Fruit fly (Drosophila melanogaster) whole organism, adult: Measurements from ENCODE around the gene CG1582.

Experiments
- CG11617 ChIP-seq: fragments of 200-800 bp; sonication (Bioruptor generic); optimal IDR thresholded peaks from 2 replicates; lab custom pipeline; 2017; ENCODE audit warnings: mild to moderate bottlenecking, missing biosample characterization, missing genetic modification reagents, missing genetic modification characterization
- CG12768 ChIP-seq: fragments of 200-800 bp; sonication (Bioruptor generic); optimal IDR thresholded peaks from 2 replicates; lab custom pipeline; 2017; ENCODE audit warnings: missing biosample characterization, missing genetic modification characterization, mild to moderate bottlenecking, moderate library complexity, missing genetic modification reagents
- CG14711 ChIP-seq: fragments of 200-800 bp; sonication (Bioruptor generic); optimal IDR thresholded peaks from 2 replicates; lab custom pipeline; 2018; ENCODE audit warnings: missing biosample characterization, mild to moderate bottlenecking, missing genetic modification characterization, moderate library complexity
- CG1620 ChIP-seq: fragments of 200-800 bp; sonication (Bioruptor generic); optimal IDR thresholded peaks from 2 replicates; lab custom pipeline; 2016; ENCODE audit warnings: missing biosample characterization, missing genetic modification characterization
- CG33017 ChIP-seq: fragments of 200-800 bp; sonication (Bioruptor generic); optimal IDR thresholded peaks from 2 replicates; lab custom pipeline; 2018; ENCODE audit warnings: missing biosample characterization, mild to moderate bottlenecking, missing genetic modification characterization, moderate library complexity
- CG5204 ChIP-seq: fragments of 200-800 bp; sonication (Bioruptor generic); optimal IDR thresholded peaks from 2 replicates; lab custom pipeline; 2016; ENCODE audit warnings: missing biosample characterization, missing genetic modification characterization
- CG7045 ChIP-seq: fragments of 200-800 bp; sonication (Bioruptor generic); optimal IDR thresholded peaks from 2 replicates; lab custom pipeline; 2017; ENCODE audit warnings: missing biosample characterization, mild to moderate bottlenecking, missing genetic modification characterization
- CG7101 ChIP-seq: fragments of 200-800 bp; sonication (Bioruptor generic); optimal IDR thresholded peaks from 2 replicates; lab custom pipeline; 2018; ENCODE audit warnings: missing biosample characterization, mild to moderate bottlenecking, missing genetic modification characterization, moderate library complexity
- Clk ChIP-seq: fragments of 200-800 bp; sonication (Bioruptor generic); optimal IDR thresholded peaks from 2 replicates; lab custom pipeline; 2017; ENCODE audit warnings: missing biosample characterization, missing genetic modification characterization
- Crg-1 ChIP-seq: fragments of 200-800 bp; sonication (Bioruptor generic); optimal IDR thresholded peaks from 2 replicates; lab custom pipeline; 2016; ENCODE audit warnings: missing biosample characterization, missing genetic modification characterization
- Hr96 ChIP-seq: fragments of 200-800 bp; sonication (Bioruptor generic); optimal IDR thresholded peaks from 2 replicates; lab custom pipeline; 2016; ENCODE audit warnings: missing biosample characterization, missing genetic modification characterization
- Mnt ChIP-seq: fragments of 200-800 bp; sonication (Bioruptor generic); optimal IDR thresholded peaks from 2 replicates; lab custom pipeline; 2016; ENCODE audit warnings: missing biosample characterization, mild to moderate bottlenecking, missing genetic modification characterization
- bab1 ChIP-seq: fragments of 200-800 bp; sonication (Bioruptor generic); optimal IDR thresholded peaks from 3 replicates; lab custom pipeline; 2019; ENCODE audit warnings: missing biosample characterization, mild to moderate bottlenecking, missing genetic modification characterization, moderate library complexity
- cic ChIP-seq: fragments of 200-800 bp; sonication (Bioruptor generic); optimal IDR thresholded peaks from 2 replicates; lab custom pipeline; 2017; ENCODE audit warnings: missing biosample characterization, mild to moderate bottlenecking, missing genetic modification characterization, moderate library complexity
- cnc ChIP-seq, 2 experiments: fragments of >200 bp; optimal IDR thresholded peaks; 2 replicates each; lab custom pipeline; 2017
- kay ChIP-seq: fragments of 200-800 bp; sonication (Bioruptor generic); peaks from one replicate; lab custom pipeline; 2016; ENCODE audit warnings: missing biosample characterization, missing genetic modification characterization, borderline replicate concordance
- ovo ChIP-seq: fragments of 200-800 bp; sonication (Bioruptor generic); optimal IDR thresholded peaks from 2 replicates; lab custom pipeline; 2016; ENCODE audit warnings: missing biosample characterization, missing genetic modification characterization
- pad ChIP-seq: fragments of 200-800 bp; sonication (Bioruptor generic); optimal IDR thresholded peaks from 3 replicates; lab custom pipeline; 2017; ENCODE audit warnings: missing biosample characterization, missing genetic modification characterization, mild to moderate bottlenecking, moderate library complexity, missing genetic modification reagents
- tj ChIP-seq: fragments of 200-800 bp; sonication (Bioruptor generic); optimal IDR thresholded peaks from 3 replicates; lab custom pipeline; 2017; ENCODE audit warnings: missing biosample characterization, mild to moderate bottlenecking, missing genetic modification characterization, moderate library complexity
- toe ChIP-seq: fragments of 200-800 bp; sonication (Bioruptor generic); optimal IDR thresholded peaks from 2 replicates; lab custom pipeline; 2016; ENCODE audit warnings: missing biosample characterization, missing genetic modification characterization

The CG1582 gene

DNA sequence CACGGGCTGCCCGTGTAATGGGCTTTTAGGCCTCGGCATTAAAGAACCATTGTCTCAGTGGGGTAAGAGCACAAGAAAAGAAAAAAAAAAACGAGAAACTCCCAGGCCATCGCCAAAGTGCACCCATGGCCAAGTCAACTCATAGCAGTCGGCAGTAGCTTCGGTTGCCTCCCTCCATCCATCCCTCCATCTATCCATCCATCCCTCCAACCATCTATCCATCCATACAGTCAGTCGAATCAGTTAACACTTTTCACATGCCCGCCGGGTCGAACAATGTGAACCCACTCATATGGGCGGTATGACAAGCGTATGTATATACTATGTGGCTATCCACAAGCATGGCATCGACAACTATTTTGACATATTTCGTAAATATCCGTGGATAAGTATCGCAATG lies 31.4 kb downstream of the CG1582 start:
- TF ChIP-seq CG5204 (GFP tag; lab: Kevin White, UChicago) (no peak), bab1 (no peak), pad (GFP tag; lab: Kevin White, UChicago) (no peak)

DNA sequence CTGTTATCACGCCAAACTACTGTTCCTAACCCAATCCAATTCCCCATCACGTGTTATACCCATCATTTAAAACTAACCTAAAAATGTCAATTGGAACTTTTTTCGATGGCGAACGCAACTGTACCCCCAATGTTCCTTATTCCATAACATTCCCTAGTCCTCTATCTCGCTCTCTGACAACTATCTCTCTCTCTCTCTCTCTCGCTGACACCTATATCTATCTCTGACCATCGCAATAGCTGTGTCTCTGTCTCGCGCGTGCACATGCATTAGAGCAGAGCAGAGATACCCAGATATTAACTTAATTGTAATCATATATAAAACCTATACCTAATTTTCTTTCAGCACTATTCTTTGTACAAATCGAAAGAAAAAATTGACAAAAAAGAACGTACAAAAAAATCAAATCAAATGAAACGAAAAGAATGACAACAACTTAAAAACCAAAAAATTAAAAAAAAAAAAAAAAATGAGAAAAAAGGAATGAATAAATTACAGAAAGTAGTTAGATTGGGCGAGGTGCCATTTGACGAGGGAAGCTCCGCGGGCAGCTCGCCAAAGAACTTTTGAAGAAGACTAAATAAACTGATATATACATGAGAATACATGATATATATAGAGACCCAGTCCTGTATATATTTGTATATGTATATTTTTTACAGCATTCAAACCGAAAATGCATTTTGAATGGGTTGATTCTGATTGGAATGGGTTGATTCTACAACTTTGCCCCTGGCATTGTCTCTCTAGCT lies 33.3 kb downstream of the CG1582 start:
- TF ChIP-seq kay (GFP tag; lab: Kevin White, UChicago): peak; percentile 78
- no peak for TF ChIP-seq Hr96 (GFP tag; lab: Kevin White, UChicago)

DNA sequence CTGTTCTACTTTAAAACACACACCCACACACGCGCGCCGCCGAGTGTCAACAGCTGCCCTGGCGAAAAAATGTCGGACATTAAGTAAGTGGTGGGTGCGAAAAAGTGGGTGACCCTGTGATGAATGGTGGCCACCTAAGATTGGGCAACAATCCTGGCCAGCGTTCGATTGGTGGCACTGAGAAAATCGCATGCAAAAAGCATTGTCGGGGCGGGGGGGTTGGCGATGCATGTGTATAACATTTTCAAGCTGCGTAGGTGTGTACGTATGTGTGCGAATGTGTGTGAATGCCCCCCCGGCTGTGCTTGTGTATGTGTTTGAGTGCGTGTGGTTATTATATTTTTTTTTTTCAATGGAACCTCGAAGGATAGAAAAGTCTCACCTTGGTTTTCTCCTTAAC lies 41.2 kb downstream of the CG1582 start:
- TF ChIP-seq CG14711 (tag; lab: Kevin White, UChicago) (no peak), CG1620 (GFP tag; lab: Kevin White, UChicago) (no peak), CG11617 (GFP tag; lab: Kevin White, UChicago) (no peak), Mnt (GFP tag; lab: Kevin White, UChicago) (peak; percentile 62)

DNA sequence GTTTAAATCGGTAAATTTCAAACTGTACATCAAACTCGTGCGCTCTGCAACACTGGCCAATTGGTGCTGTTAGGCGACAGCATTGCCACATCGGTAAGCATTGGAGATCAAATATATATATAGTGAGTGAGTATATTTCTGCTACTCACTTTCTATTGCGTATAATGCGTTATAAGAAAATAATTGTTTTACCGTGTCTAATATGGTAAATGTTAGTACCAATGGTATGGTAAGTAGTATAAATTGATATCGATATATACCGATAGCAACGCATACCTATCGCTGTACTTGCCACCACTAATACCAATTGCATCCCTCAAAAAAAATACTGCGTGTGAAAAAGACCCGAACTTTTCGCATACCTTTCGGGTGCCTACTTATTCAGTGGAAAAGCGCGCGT lies 41.7 kb downstream of the CG1582 start, which contains the start of the genes sofe and CG2186:
TSS of gene sofe (minus strand) at position 38 of the 400 bp plus-strand sequence.
TSS of gene CG2186 (plus strand) at position 280 of the 400 bp plus-strand sequence.
- TF ChIP-seq CG1620 (GFP tag; lab: Kevin White, UChicago) (peak; percentile 84), tj (peak; percentile 35), cic (GFP tag; lab: Kevin White, UChicago) (no peak), Clk (no peak), bab1 (peak; percentile 73), CG12768 (GFP tag; lab: Kevin White, UChicago) (no peak), CG7045 (GFP tag; lab: Kevin White, UChicago) (no peak), CG14711 (tag; lab: Kevin White, UChicago) (peak; percentile 61), Crg-1 (GFP tag; lab: Kevin White, UChicago) (peak; percentile 60), CG7101 (peak; percentile 77), CG11617 (GFP tag; lab: Kevin White, UChicago) (peak; percentile 5), pad (GFP tag; lab: Kevin White, UChicago) (peak; percentile 43), Mnt (GFP tag; lab: Kevin White, UChicago) (peak; percentile 63), ovo (GFP tag; lab: Kevin White, UChicago) (peak; percentile 92), toe (GFP tag; lab: Kevin White, UChicago) (peak; percentile 75)

DNA sequence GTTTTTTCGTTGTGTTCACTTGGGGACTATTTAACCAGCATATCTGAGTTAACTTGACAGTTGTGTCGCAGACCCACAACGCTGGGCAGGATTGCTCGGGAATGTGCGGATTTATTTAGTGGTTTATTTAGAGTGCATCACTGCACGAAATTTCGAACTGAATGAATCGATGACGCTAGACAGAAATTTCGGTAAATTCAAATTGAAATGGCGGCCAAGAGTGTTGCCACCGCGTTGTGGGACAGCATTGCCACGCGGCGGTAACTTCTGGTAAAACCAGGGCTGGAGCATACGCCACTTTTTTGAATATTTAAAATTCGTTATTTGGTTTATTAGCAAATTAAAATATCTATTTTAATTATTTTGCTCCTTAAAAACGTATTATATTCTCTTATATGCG lies 44.4 kb downstream of the CG1582 start, which contains the start of gene feo:
TSS of gene feo (minus strand) at position 184 of the 400 bp plus-strand sequence.
- TF ChIP-seq Mnt (GFP tag; lab: Kevin White, UChicago) (peak; percentile 14), CG7101 (peak; percentile 3), bab1 (peak; percentile 39), CG14711 (tag; lab: Kevin White, UChicago) (peak; percentile 51), ovo (GFP tag; lab: Kevin White, UChicago) (peak; percentile 35), CG33017 (tag; lab: Kevin White, UChicago) (no peak), cnc (optimal IDR thresholded peaks at IDR 0.05; lab: Kevin White, UChicago) (no peak), cic (GFP tag; lab: Kevin White, UChicago) (no peak), Hr96 (GFP tag; lab: Kevin White, UChicago) (no peak), pad (GFP tag; lab: Kevin White, UChicago) (no peak)

DNA sequence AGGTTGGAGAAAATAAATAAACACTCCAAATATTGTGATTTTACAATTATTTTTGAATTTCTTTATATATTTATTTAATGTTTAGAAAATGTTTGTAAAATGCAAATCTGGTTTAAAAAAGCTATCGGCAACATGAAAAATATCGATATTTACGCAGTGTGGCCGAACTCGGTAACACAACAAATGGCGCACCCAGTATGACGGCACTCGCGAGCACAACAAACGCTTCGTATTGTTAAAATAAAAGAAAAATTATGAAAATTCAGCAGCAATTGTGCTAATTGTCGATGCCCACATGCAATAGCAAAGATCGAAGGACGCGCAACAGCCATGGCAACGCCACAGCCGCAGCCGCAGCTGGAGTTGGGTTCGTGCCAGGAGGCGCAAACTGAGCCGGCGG lies 50.5 kb downstream of the CG1582 start, which contains the start of gene CG2202:
TSS of gene CG2202 (plus strand) at position 193 of the 400 bp plus-strand sequence.
- TF ChIP-seq CG12768 (GFP tag; lab: Kevin White, UChicago) (no peak), tj (peak; percentile 10), kay (GFP tag; lab: Kevin White, UChicago) (no peak), Mnt (GFP tag; lab: Kevin White, UChicago) (peak; percentile 34), Crg-1 (GFP tag; lab: Kevin White, UChicago) (no peak), CG14711 (tag; lab: Kevin White, UChicago) (peak; percentile 15), bab1 (peak; percentile 53)

DNA sequence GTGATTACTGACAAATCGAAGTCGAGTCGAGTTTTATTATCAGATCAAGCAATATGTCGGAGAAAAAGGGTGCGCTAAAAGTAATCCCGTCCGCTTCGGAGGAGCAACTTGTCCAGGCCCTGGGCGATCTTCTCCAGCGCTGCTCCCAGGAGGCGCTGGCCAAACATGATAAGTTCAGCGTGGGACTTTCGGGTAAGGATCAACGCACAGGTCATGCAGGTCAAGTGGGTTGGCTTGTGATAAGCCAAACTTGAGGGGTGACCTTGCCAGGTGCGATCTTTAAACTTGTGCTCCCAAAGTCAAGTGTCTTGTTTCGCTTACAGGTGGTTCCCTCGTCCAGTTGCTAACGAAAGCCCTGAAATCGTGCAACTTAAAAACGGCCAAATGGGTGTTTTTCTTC lies 51.7 kb downstream of the CG1582 start:
- TF ChIP-seq Mnt (GFP tag; lab: Kevin White, UChicago) (no peak), CG5204 (GFP tag; lab: Kevin White, UChicago) (no peak), CG7045 (GFP tag; lab: Kevin White, UChicago) (no peak), CG12768 (GFP tag; lab: Kevin White, UChicago) (no peak), CG14711 (tag; lab: Kevin White, UChicago) (no peak), CG11617 (GFP tag; lab: Kevin White, UChicago) (no peak), CG7101 (no peak), tj (no peak), Crg-1 (GFP tag; lab: Kevin White, UChicago) (no peak), cnc (optimal IDR thresholded peaks at IDR 0.05; lab: Kevin White, UChicago) (no peak), Clk (no peak), cic (GFP tag; lab: Kevin White, UChicago) (no peak), CG33017 (tag; lab: Kevin White, UChicago) (no peak), Hr96 (GFP tag; lab: Kevin White, UChicago) (no peak), CG1620 (GFP tag; lab: Kevin White, UChicago) (no peak)
